Fruit fly (Drosophila melanogaster) whole organism, prepupa: ENCODE data around the gene Prosbeta7.

Experiments used
- Blimp-1 ChIP-seq: fragments of 200-800 bp; sonication (Bioruptor generic); optimal IDR thresholded peaks from 3 replicates; lab custom pipeline; 2017; ENCODE audit warnings: missing biosample characterization, missing genetic modification characterization, mild to moderate bottlenecking, moderate library complexity, missing genetic modification reagents
- CG11294 ChIP-seq: fragments of 200-800 bp; sonication (Bioruptor generic); IDR thresholded peaks from 2 replicates; pipeline ENCODE4 v1.3.6; 2022; ENCODE audit warnings: missing biosample characterization, missing genetic modification characterization
- CG11762 ChIP-seq: fragments of 200-800 bp; sonication (Bioruptor generic); optimal IDR thresholded peaks from 3 replicates; lab custom pipeline; 2016; ENCODE audit warnings: missing biosample characterization, missing genetic modification characterization; ENCODE audit not compliant: insufficient read depth
- CG11902 ChIP-seq: fragments of 200-800 bp; sonication (Bioruptor generic); optimal IDR thresholded peaks from 3 replicates; lab custom pipeline; 2016; ENCODE audit warnings: missing biosample characterization, missing genetic modification characterization
- CG15336 ChIP-seq: fragments of 200-800 bp; sonication (Bioruptor generic); IDR thresholded peaks from 2 replicates; pipeline ENCODE4 v1.3.6; 2022; ENCODE audit warnings: missing biosample characterization, missing genetic modification characterization
- CG1621 ChIP-seq: fragments of 200-800 bp; sonication (Bioruptor generic); optimal IDR thresholded peaks from 3 replicates; lab custom pipeline; 2018; ENCODE audit warnings: missing biosample characterization, mild to moderate bottlenecking, missing genetic modification characterization
- CG3032 ChIP-seq: fragments of 200-800 bp; optimal IDR thresholded peaks from 2 replicates; lab custom pipeline; 2019; ENCODE audit warnings: missing biosample characterization, mild to moderate bottlenecking, missing genetic modification characterization, moderate library complexity
- CG32006 ChIP-seq: fragments of 200-800 bp; sonication (Bioruptor generic); optimal IDR thresholded peaks from 3 replicates; lab custom pipeline; 2017; ENCODE audit warnings: missing biosample characterization, mild to moderate bottlenecking, missing genetic modification characterization
- CG3919 ChIP-seq: fragments of 200-800 bp; sonication (Bioruptor generic); optimal IDR thresholded peaks from 3 replicates; lab custom pipeline; 2016; ENCODE audit warnings: missing biosample characterization, missing genetic modification characterization
- CG6808 ChIP-seq: fragments of 200-800 bp; sonication (Bioruptor generic); optimal IDR thresholded peaks from 3 replicates; lab custom pipeline; 2017; ENCODE audit warnings: missing biosample characterization, missing genetic modification characterization, mild to moderate bottlenecking, moderate library complexity, missing genetic modification reagents
- CG6854 ChIP-seq: fragments of 200-800 bp; sonication (Bioruptor generic); optimal IDR thresholded peaks from 2 replicates; lab custom pipeline; 2017; ENCODE audit warnings: missing biosample characterization, mild to moderate bottlenecking, missing genetic modification characterization
- CG7368 ChIP-seq: fragments of 200-800 bp; sonication (Bioruptor generic); optimal IDR thresholded peaks from 3 replicates; lab custom pipeline; 2016; ENCODE audit warnings: missing biosample characterization, missing genetic modification characterization
- CG8119 ChIP-seq: fragments of 200-800 bp; sonication (Bioruptor generic); IDR thresholded peaks from 3 replicates; pipeline ENCODE4 v1.3.6; 2022; ENCODE audit warnings: missing biosample characterization, missing genetic modification characterization
- CG8632 ChIP-seq: fragments of 200-800 bp; sonication (Bioruptor generic); optimal IDR thresholded peaks from 3 replicates; lab custom pipeline; 2016; ENCODE audit warnings: missing biosample characterization, missing genetic modification characterization
- Eip78C ChIP-seq: fragments of 200-800 bp; sonication (Bioruptor generic); peaks from one replicate; lab custom pipeline; 2016; ENCODE audit warnings: missing biosample characterization, missing genetic modification characterization
- Ets96B ChIP-seq: fragments of 200-800 bp; optimal IDR thresholded peaks from 2 replicates; lab custom pipeline; 2019; ENCODE audit warnings: missing biosample characterization, mild to moderate bottlenecking, missing genetic modification characterization, moderate library complexity
- Gug ChIP-seq: fragments of 200-800 bp; sonication (Bioruptor generic); IDR thresholded peaks from 2 replicates; pipeline ENCODE4 v1.3.6; 2022; ENCODE audit warnings: missing biosample characterization, missing genetic modification characterization
- Lpt ChIP-seq: fragments of 200-800 bp; sonication (Bioruptor generic); optimal IDR thresholded peaks from 3 replicates; lab custom pipeline; 2016; ENCODE audit warnings: missing biosample characterization, missing genetic modification characterization
- Met ChIP-seq: fragments of 200-800 bp; sonication (Bioruptor generic); optimal IDR thresholded peaks from 3 replicates; lab custom pipeline; 2016; ENCODE audit warnings: missing biosample characterization, missing genetic modification characterization
- OdsH ChIP-seq: fragments of 200-800 bp; sonication (Bioruptor generic); optimal IDR thresholded peaks from 3 replicates; lab custom pipeline; 2016; ENCODE audit warnings: missing biosample characterization, missing genetic modification characterization
- Smox ChIP-seq: fragments of 200-800 bp; sonication (Bioruptor generic); optimal IDR thresholded peaks from 3 replicates; lab custom pipeline; 2016; ENCODE audit warnings: missing biosample characterization, missing genetic modification characterization
- Sox14 ChIP-seq: fragments of 200-800 bp; sonication (Bioruptor generic); optimal IDR thresholded peaks from 3 replicates; lab custom pipeline; 2016; ENCODE audit warnings: missing biosample characterization, missing genetic modification characterization
- achi ChIP-seq: fragments of 200-800 bp; sonication (Bioruptor generic); optimal IDR thresholded peaks from 3 replicates; lab custom pipeline; 2016; ENCODE audit warnings: missing biosample characterization, missing genetic modification characterization
- acj6 ChIP-seq: fragments of 200-800 bp; sonication (Bioruptor generic); optimal IDR thresholded peaks from 3 replicates; lab custom pipeline; 2016; ENCODE audit warnings: missing biosample characterization, missing genetic modification characterization
- cyc ChIP-seq: fragments of 200-800 bp; sonication (Bioruptor generic); optimal IDR thresholded peaks from 3 replicates; lab custom pipeline; 2016; ENCODE audit warnings: missing biosample characterization, missing genetic modification characterization
- dsx ChIP-seq: fragments of 200-800 bp; optimal IDR thresholded peaks from 3 replicates; lab custom pipeline; 2019; ENCODE audit warnings: missing biosample characterization, mild to moderate bottlenecking, missing genetic modification characterization, moderate library complexity; ENCODE audit not compliant: poor library complexity, severe bottlenecking
- eg ChIP-seq: fragments of 200-800 bp; sonication (Bioruptor generic); IDR thresholded peaks from 3 replicates; pipeline ENCODE4 v1.3.6; 2022; ENCODE audit warnings: missing biosample characterization, missing genetic modification characterization
- fkh ChIP-seq: fragments of 200-800 bp; sonication (Bioruptor generic); optimal IDR thresholded peaks from 3 replicates; lab custom pipeline; 2017; ENCODE audit warnings: missing biosample characterization, mild to moderate bottlenecking, missing genetic modification characterization, moderate library complexity
- lz ChIP-seq: fragments of 200-800 bp; sonication (Bioruptor generic); optimal IDR thresholded peaks from 3 replicates; lab custom pipeline; 2016; ENCODE audit warnings: missing biosample characterization, missing genetic modification characterization
- pdm3 ChIP-seq: fragments of 200-800 bp; sonication (Bioruptor generic); optimal IDR thresholded peaks from 3 replicates; lab custom pipeline; 2016; ENCODE audit warnings: missing biosample characterization, missing genetic modification characterization
- salr ChIP-seq, 2 experiments: fragments of 200-800 bp; sonication (Bioruptor generic); optimal IDR thresholded peaks; 3 replicates each; lab custom pipeline; 2016 to 2018; ENCODE audit warnings: missing biosample characterization in 2 of 2, missing genetic modification characterization in 2 of 2, mild to moderate bottlenecking in 1 of 2
- spab ChIP-seq: fragments of 200-800 bp; sonication (Bioruptor generic); optimal IDR thresholded peaks from 2 replicates; lab custom pipeline; 2017; ENCODE audit warnings: missing biosample characterization, mild to moderate bottlenecking, missing genetic modification characterization, missing genetic modification reagents
- ss ChIP-seq, 2 experiments: fragments of 200-800 bp; sonication (Bioruptor generic); optimal IDR thresholded peaks; 2 replicates in 1 of 2; 3 replicates in 1 of 2; lab custom pipeline; 2017 to 2018; ENCODE audit warnings: mild to moderate bottlenecking in 2 of 2, missing biosample characterization in 2 of 2, missing genetic modification characterization in 2 of 2, moderate library complexity in 1 of 2
- svp ChIP-seq: fragments of 200-800 bp; sonication (Bioruptor generic); peaks from one replicate; lab custom pipeline; 2016; ENCODE audit warnings: missing biosample characterization, missing genetic modification characterization

Gene Prosbeta7

dm6 chr3R:5399096-5399495 lies 40.9 kb upstream of the Prosbeta7 start, which contains the start of gene Or83a:
Or83a (minus strand) TSS chr3R:5399196.
- no peak for TF ChIP-seq CG11902
- no peak for TF ChIP-seq CG7368 (GFP tag; lab: Kevin White, UChicago)
- no peak for TF ChIP-seq cyc (GFP tag; lab: Kevin White, UChicago)
- TF ChIP-seq achi: no peak
- TF ChIP-seq dsx (GFP tag; lab: Kevin White, UChicago): no peak
- TF ChIP-seq CG3032 (tag; lab: Kevin White, UChicago): no peak
- no peak for TF ChIP-seq acj6 (GFP tag; lab: Kevin White, UChicago)
- TF ChIP-seq salr (GFP tag; optimal IDR thresholded peaks at IDR 0.05; lab: Kevin White, UChicago): no peak
- TF ChIP-seq CG8632 (GFP tag; lab: Kevin White, UChicago): no peak
- TF ChIP-seq OdsH (GFP tag; lab: Kevin White, UChicago): no peak
- no peak for TF ChIP-seq CG11762 (GFP tag; lab: Kevin White, UChicago)
- TF ChIP-seq pdm3 (GFP tag; lab: Kevin White, UChicago): no peak
- TF ChIP-seq CG3919 (GFP tag; lab: Kevin White, UChicago): no peak
- no peak for TF ChIP-seq Gug
- no peak for TF ChIP-seq fkh (GFP tag; lab: Kevin White, UChicago)
- no peak for TF ChIP-seq CG6808 (GFP tag; lab: Kevin White, UChicago)
- TF ChIP-seq CG6854: no peak
- TF ChIP-seq Ets96B (tag; lab: Kevin White, UChicago): no peak

dm6 chr3R:5395210-5395609 lies 37.0 kb upstream of the Prosbeta7 start:
- TF ChIP-seq Ets96B (tag; lab: Kevin White, UChicago): no peak
- no peak for TF ChIP-seq svp (GFP tag; lab: Kevin White, UChicago)

dm6 chr3R:5393742-5394391 lies 35.7 kb upstream of the Prosbeta7 start, which contains the start of gene CG1172:
CG1172 (plus strand) TSS chr3R:5393922.
- TF ChIP-seq CG32006 (GFP tag; lab: Kevin White, UChicago) (no peak), Sox14 (GFP tag; lab: Kevin White, UChicago) (peak; percentile 25), svp (GFP tag; lab: Kevin White, UChicago) (peak; percentile 88), Eip78C (GFP tag; lab: Kevin White, UChicago) (peak; percentile 67), CG1621 (peak; percentile 17), lz (peak; percentile 9), Met (peak; percentile 9), CG15336 (GFP tag; lab: Robert Waterston, UW) (no peak), acj6 (GFP tag; lab: Kevin White, UChicago) (no peak)
- TF ChIP-seq, all 60 proteins: peak for 6

dm6 chr3R:5392621-5393020 lies 34.5 kb upstream of the Prosbeta7 start, which contains the start of gene kkv:
kkv (minus strand) TSS chr3R:5392866.
- TF ChIP-seq Smox: no peak
- TF ChIP-seq eg: peak; percentile 39; the same call in 1 of the 3 replicates

dm6 chr3R:5392033-5392432 lies 33.9 kb upstream of the Prosbeta7 start:
- TF ChIP-seq CG8632 (GFP tag; lab: Kevin White, UChicago) (no peak), Blimp-1 (GFP tag; lab: Kevin White, UChicago) (peak; percentile 61)

dm6 chr3R:5390095-5390663 lies 32.0 kb upstream of the Prosbeta7 start:
- TF ChIP-seq Lpt (GFP tag; lab: Kevin White, UChicago) (peak; percentile 41), Smox (no peak), Gug (no peak), ss (GFP tag; optimal IDR thresholded peaks at IDR 0.05; lab: Kevin White, UChicago) (peak in 1 of 2 experiments; percentile 58), achi (no peak), eg (0 out of 3 replicates have a peak, but pooled peaks have one; percentile 23), spab (GFP tag; lab: Kevin White, UChicago) (no peak), Eip78C (GFP tag; lab: Kevin White, UChicago) (peak; percentile 40), OdsH (GFP tag; lab: Kevin White, UChicago) (no peak), CG8119 (GFP tag; lab: Robert Waterston, UW) (no peak), CG1621 (peak; percentile 54), CG11294 (GFP tag; lab: Robert Waterston, UW) (no peak)
